Worm (Caenorhabditis elegans): Measurements from ENCODE around the gene fbxb-55.

ce11 chrIV:4096940-4097339, 28.4 kb downstream of the fbxb-55 start:
- TF ChIP-seq elt-1 (tag; optimal IDR thresholded peaks at IDR 0.05; ENCODE audit: borderline replicate concordance, insufficient read depth): no peak
- TF ChIP-seq nhr-28 (tag; optimal IDR thresholded peaks at IDR 0.05): no peak
- no peak for TF ChIP-seq tbx-8 (GFP tag; optimal IDR thresholded peaks at IDR 0.05)
- TF ChIP-seq elt-3 (tag; optimal IDR thresholded peaks at IDR 0.05): no peak
- TF ChIP-seq ham-2 (GFP tag; optimal IDR thresholded peaks at IDR 0.05): no peak
- TF ChIP-seq ztf-11 (tag; optimal IDR thresholded peaks at IDR 0.05): no peak
- TF ChIP-seq unc-62 (GFP tag; optimal IDR thresholded peaks at IDR 0.05): no peak
- TF ChIP-seq ceh-83 (GFP tag; optimal IDR thresholded peaks at IDR 0.05): no peak
- no peak for TF ChIP-seq snpc-4 (tag; optimal IDR thresholded peaks at IDR 0.05)
- TF ChIP-seq unc-120 (tag; optimal IDR thresholded peaks at IDR 0.05; ENCODE audit: poor library complexity, severe bottlenecking): no peak
- TF ChIP-seq sem-2 (GFP tag; optimal IDR thresholded peaks at IDR 0.05): no peak
- no peak for TF ChIP-seq nhr-76 (tag; optimal IDR thresholded peaks at IDR 0.05)
